In genomic region chrX:19892070-19892469, dm6 we compare ENCODE assay signal across 2 fruit fly cellular contexts.
A peak's percentile ranks its signal among the peaks of the same experiment; 100 is the strongest.
TF ChIP-seq lines count a peak whose summit lies in the region.

No protein-coding gene starts in this region.

- TF ChIP-seq CTCF in whole organism, embryonic (GFP tag; optimal IDR thresholded peaks at IDR 0.05; lab: Kevin White, UChicago) = no peak

TF ChIP-seq in whole organism, embryonic, 481 proteins besides CTCF, POLR2A, EP300 and RAD21:
- TF ChIP-seq chinmo (GFP tag; IDR thresholded peaks at IDR 0.05; lab: Robert Waterston, UW; ENCODE audit: partially characterized antibody) (0 out of 4 replicates have a peak, but pooled peaks have one; percentile 50), Med (GFP tag; lab: Kevin White, UChicago) (peak; percentile 51), cg (GFP tag; optimal IDR thresholded peaks at IDR 0.05; lab: Kevin White, UChicago) (no peak), nerfin-2 (GFP tag; IDR thresholded peaks at IDR 0.05; lab: Robert Waterston, UW; ENCODE audit: partially characterized antibody) (no peak), B-H2 (GFP tag; optimal IDR thresholded peaks at IDR 0.05; lab: Kevin White, UChicago) (no peak), CG12769 (tag; optimal IDR thresholded peaks at IDR 0.05; lab: Kevin White, UChicago) (peak; percentile 67), unpg (GFP tag; optimal IDR thresholded peaks at IDR 0.05; lab: Kevin White, UChicago) (no peak), vvl (GFP tag; IDR thresholded peaks at IDR 0.05; lab: Robert Waterston, UW) (peak; percentile 38; the same call in 1 of the 2 replicates), Eip74EF (GFP tag; optimal IDR thresholded peaks at IDR 0.05; lab: Kevin White, UChicago) (peak in 1 of 2 experiments; percentile 51), sr (GFP tag; IDR thresholded peaks at IDR 0.05; lab: Robert Waterston, UW) (0 out of 3 replicates have a peak, but pooled peaks have one; percentile 21), sd (tag; optimal IDR thresholded peaks at IDR 0.05; lab: Kevin White, UChicago) (peak; percentile 78), sug (tag; optimal IDR thresholded peaks at IDR 0.05; lab: Kevin White, UChicago) (no peak)

TF ChIP-seq in whole organism, prepupa, 60 proteins besides CTCF, POLR2A, EP300 and RAD21:
- TF ChIP-seq svp (GFP tag; lab: Kevin White, UChicago) (no peak), lz (GFP tag; optimal IDR thresholded peaks at IDR 0.05; lab: Kevin White, UChicago) (no peak), CG10631 (GFP tag; optimal IDR thresholded peaks at IDR 0.05; lab: Kevin White, UChicago) (no peak), CG6163 (GFP tag; IDR thresholded peaks at IDR 0.05; lab: Robert Waterston, UW) (no peak), Smox (GFP tag; optimal IDR thresholded peaks at IDR 0.05; lab: Kevin White, UChicago) (no peak), Sox15 (GFP tag; optimal IDR thresholded peaks at IDR 0.05; lab: Kevin White, UChicago) (no peak), Eip78C (GFP tag; lab: Kevin White, UChicago) (peak; percentile 41), CG34406 (GFP tag; optimal IDR thresholded peaks at IDR 0.05; lab: Kevin White, UChicago) (no peak)
